Worm (Caenorhabditis elegans) whole organism, young adult: ENCODE results near the gene znf-593.

ENCODE experiments used
- D2030.7 ChIP-seq: fragments of 200-800 bp; sonication (Bioruptor generic); IDR thresholded peaks from 2 replicates; pipeline ENCODE4 v1.3.6; 2022; ENCODE audit warnings: missing genetic modification reagents, missing genetic modification characterization, missing compliant biosample characterization
- F22D6.2 ChIP-seq: sonication (generic microtip); optimal IDR thresholded peaks from 2 replicates; lab custom pipeline; 2016; ENCODE audit warnings: mild to moderate bottlenecking, missing genetic modification characterization, missing compliant biosample characterization
- F37B4.10 ChIP-seq: fragments of 200-800 bp; sonication (Bioruptor generic); IDR thresholded peaks from 2 replicates; pipeline ENCODE4 v1.3.6; 2022; ENCODE audit warnings: missing genetic modification characterization, missing compliant biosample characterization
- F49E8.2 ChIP-seq: sonication (generic microtip); optimal IDR thresholded peaks from 3 replicates; lab custom pipeline; 2017; ENCODE audit warnings: missing genetic modification characterization, mild to moderate bottlenecking, missing compliant biosample characterization, antibody characterized with exemption, moderate library complexity; ENCODE audit not compliant: insufficient read depth
- F55B11.4 ChIP-seq: sonication (generic microtip); optimal IDR thresholded peaks from 2 replicates; lab custom pipeline; 2016; ENCODE audit warnings: missing compliant biosample characterization, missing genetic modification characterization, borderline replicate concordance; ENCODE audit not compliant: insufficient read depth
- Y53F4B.3 ChIP-seq: fragments of 200-800 bp; sonication (Bioruptor generic); IDR thresholded peaks from 2 replicates; pipeline ENCODE4 v1.3.6; 2022; ENCODE audit warnings: missing genetic modification reagents, missing genetic modification characterization, missing compliant biosample characterization
- Y67H2A.10 ChIP-seq: fragments of 200-800 bp; sonication (Bioruptor generic); conservative IDR thresholded peaks from 2 replicates; pipeline ENCODE4 v1.3.6; 2022; ENCODE audit warnings: missing genetic modification reagents, missing genetic modification characterization, missing compliant biosample characterization
- akir-1 ChIP-seq: fragments of 200-800 bp; sonication (Bioruptor generic); optimal IDR thresholded peaks from 2 replicates; lab custom pipeline; 2018; ENCODE audit warnings: mild to moderate bottlenecking, missing genetic modification characterization, moderate library complexity, missing compliant biosample characterization
- ama-1 ChIP-seq, 3 experiments: fragments of 150-350 bp in 1 of 3; sonication (generic microtip) in 2 of 3; optimal IDR thresholded peaks; 2 replicates each; lab custom pipeline; 2014 to 2018; ENCODE audit warnings: missing biosample characterization in 2 of 3, missing genetic modification characterization in 2 of 3, missing genetic modification reagents in 2 of 3
- aptf-2 ChIP-seq: fragments of 200-800 bp; sonication (Bioruptor generic); conservative IDR thresholded peaks from 2 replicates; pipeline ENCODE4 v1.3.6; 2022; ENCODE audit warnings: missing genetic modification reagents, missing genetic modification characterization, missing compliant biosample characterization
- atf-7 ChIP-seq: sonication (generic microtip); optimal IDR thresholded peaks from 2 replicates; lab custom pipeline; 2017; ENCODE audit warnings: mild to moderate bottlenecking, missing genetic modification characterization, missing compliant biosample characterization
- athp-1 ChIP-seq: sonication (generic microtip); optimal IDR thresholded peaks from 2 replicates; lab custom pipeline; 2017; ENCODE audit warnings: mild to moderate bottlenecking, missing genetic modification characterization, missing compliant biosample characterization
- attf-6 ChIP-seq: fragments of 200-800 bp; sonication (Bioruptor generic); IDR thresholded peaks from 2 replicates; pipeline ENCODE4 v1.3.6; 2022; ENCODE audit warnings: missing genetic modification reagents, missing genetic modification characterization, missing compliant biosample characterization
- cebp-2 ChIP-seq: fragments of 200-800 bp; sonication (Bioruptor generic); IDR thresholded peaks from 2 replicates; pipeline ENCODE4 v1.3.6; 2022; ENCODE audit warnings: missing genetic modification characterization, missing compliant biosample characterization
- chd-7 ChIP-seq: sonication (generic microtip); optimal IDR thresholded peaks from 2 replicates; lab custom pipeline; 2016; ENCODE audit warnings: mild to moderate bottlenecking, missing genetic modification characterization, moderate library complexity, missing compliant biosample characterization
- dox-1 ChIP-seq: fragments of 200-800 bp; sonication (Bioruptor generic); IDR thresholded peaks from 2 replicates; pipeline ENCODE4 v1.3.6; 2022; ENCODE audit warnings: missing genetic modification reagents, missing genetic modification characterization, missing compliant biosample characterization
- dpl-1 ChIP-seq: fragments of 150-350 bp; optimal IDR thresholded peaks from 2 replicates; lab custom pipeline; 2014; ENCODE audit warnings: missing biosample characterization, missing genetic modification reagents, missing genetic modification characterization
- egl-44 ChIP-seq: fragments of 200-800 bp; sonication (Bioruptor generic); IDR thresholded peaks from 2 replicates; pipeline ENCODE4 v1.3.6; 2022; ENCODE audit warnings: missing genetic modification reagents, missing genetic modification characterization, missing compliant biosample characterization
- egrh-3 ChIP-seq: fragments of 200-800 bp; sonication (Bioruptor generic); IDR thresholded peaks from 2 replicates; pipeline ENCODE4 v1.3.6; 2022; ENCODE audit warnings: missing genetic modification reagents, missing genetic modification characterization, missing compliant biosample characterization
- fkh-3 ChIP-seq: sonication (generic microtip); optimal IDR thresholded peaks from 2 replicates; lab custom pipeline; 2016; ENCODE audit warnings: mild to moderate bottlenecking, missing genetic modification characterization, missing compliant biosample characterization
- gei-17 ChIP-seq: fragments of 200-800 bp; sonication (Bioruptor generic); optimal IDR thresholded peaks from 2 replicates; lab custom pipeline; 2018; ENCODE audit warnings: mild to moderate bottlenecking, missing genetic modification characterization, missing compliant biosample characterization
- lag-1 ChIP-seq: fragments of 200-800 bp; sonication (Bioruptor generic); IDR thresholded peaks from 2 replicates; pipeline ENCODE4 v1.3.6; 2022; ENCODE audit warnings: missing genetic modification reagents, missing genetic modification characterization, missing compliant biosample characterization
- lir-1 ChIP-seq: fragments of 200-800 bp; sonication (Bioruptor generic); conservative IDR thresholded peaks from 2 replicates; pipeline ENCODE4 v1.3.6; 2022; ENCODE audit warnings: missing genetic modification reagents, missing genetic modification characterization, missing compliant biosample characterization
- madf-6 ChIP-seq: fragments of 200-800 bp; sonication (Bioruptor generic); IDR thresholded peaks from 2 replicates; pipeline ENCODE4 v1.3.6; 2022; ENCODE audit warnings: missing genetic modification reagents, missing genetic modification characterization, missing compliant biosample characterization
- madf-8 ChIP-seq: fragments of 200-800 bp; sonication (Bioruptor generic); conservative IDR thresholded peaks from 2 replicates; pipeline ENCODE4 v1.3.6; 2022; ENCODE audit warnings: missing genetic modification reagents, missing genetic modification characterization, missing compliant biosample characterization
- mcd-1 ChIP-seq: fragments of 200-800 bp; sonication (Bioruptor generic); IDR thresholded peaks from 2 replicates; pipeline ENCODE4 v1.3.6; 2022; ENCODE audit warnings: missing genetic modification reagents, missing genetic modification characterization, missing compliant biosample characterization
- mel-28 ChIP-seq: sonication (generic microtip); optimal IDR thresholded peaks from 2 replicates; lab custom pipeline; 2016; ENCODE audit warnings: borderline replicate concordance, mild to moderate bottlenecking, missing genetic modification characterization, missing compliant biosample characterization
- mes-4 ChIP-seq: sonication (generic microtip); optimal IDR thresholded peaks from 2 replicates; lab custom pipeline; 2016; ENCODE audit warnings: missing genotype, missing genetic modification characterization, missing compliant biosample characterization
- nfya-2 ChIP-seq: fragments of 200-800 bp; sonication (Bioruptor generic); IDR thresholded peaks from 2 replicates; pipeline ENCODE4 v1.3.6; 2022; ENCODE audit warnings: missing genetic modification reagents, missing genetic modification characterization, missing compliant biosample characterization
- nhr-90 ChIP-seq: sonication (generic microtip); optimal IDR thresholded peaks from 2 replicates; lab custom pipeline; 2016; ENCODE audit warnings: missing genotype, mild to moderate bottlenecking, missing genetic modification characterization, missing compliant biosample characterization
- pbrm-1 ChIP-seq: fragments of 200-800 bp; sonication (Bioruptor generic); IDR thresholded peaks from 2 replicates; pipeline ENCODE4 v1.3.6; 2022; ENCODE audit warnings: missing genetic modification reagents, missing genetic modification characterization, missing compliant biosample characterization
- pha-4 ChIP-seq: fragments of 150-350 bp; sonication (generic microtip); optimal IDR thresholded peaks from 2 replicates; lab custom pipeline; 2014; ENCODE audit warnings: missing biosample characterization, missing genetic modification reagents, missing genetic modification characterization
- repo-1 ChIP-seq: sonication (generic microtip); optimal IDR thresholded peaks from 2 replicates; lab custom pipeline; 2017; ENCODE audit warnings: mild to moderate bottlenecking, missing genetic modification characterization, missing compliant biosample characterization
- sptf-2 ChIP-seq: fragments of 200-800 bp; sonication (Bioruptor generic); optimal IDR thresholded peaks from 2 replicates; lab custom pipeline; 2018; ENCODE audit warnings: mild to moderate bottlenecking, missing genetic modification characterization, missing compliant biosample characterization
- unc-130 ChIP-seq: sonication (generic microtip); optimal IDR thresholded peaks from 2 replicates; lab custom pipeline; 2016; ENCODE audit warnings: missing genetic modification reagents, missing genetic modification characterization, missing compliant biosample characterization
- zfh-2 ChIP-seq: fragments of 200-800 bp; sonication (Bioruptor generic); conservative IDR thresholded peaks from 2 replicates; pipeline ENCODE4 v1.3.6; 2022; ENCODE audit warnings: missing genetic modification reagents, missing genetic modification characterization, missing compliant biosample characterization
- zim-3 ChIP-seq: sonication (generic microtip); optimal IDR thresholded peaks from 2 replicates; lab custom pipeline; 2017; ENCODE audit warnings: mild to moderate bottlenecking, missing genetic modification characterization, moderate library complexity, missing compliant biosample characterization

Gene znf-593

DNA sequence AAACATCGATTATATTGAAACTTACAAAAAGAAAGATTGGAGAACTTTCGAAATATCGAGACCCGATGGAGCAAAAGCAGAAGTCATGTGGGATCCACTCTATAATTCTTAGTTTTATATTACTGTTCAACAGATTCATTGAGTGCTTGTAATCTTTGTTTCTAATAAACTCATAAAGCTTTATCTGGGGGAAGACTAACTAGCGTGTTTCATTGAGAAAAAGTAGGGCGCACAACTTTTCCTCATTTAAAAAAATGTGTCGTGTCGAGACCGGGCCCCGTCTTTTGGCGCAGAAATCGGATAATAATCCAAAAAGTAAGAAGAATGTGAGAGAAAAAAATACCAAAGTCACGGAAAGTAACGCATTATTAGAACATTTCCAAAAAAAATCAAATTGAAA lies 8.7 kb downstream of the znf-593 start, which contains the start of gene faah-4:
TSS of gene faah-4 (minus strand) at position 101 of the 400 bp plus-strand sequence.
- no peak for TF ChIP-seq mel-28 (tag; lab: Kevin White, UChicago)
- TF ChIP-seq sptf-2 (GFP tag; lab: Kevin White, UChicago), result no peak
- TF ChIP-seq nfya-2 (GFP tag; lab: Robert Waterston, UW), result no peak
- no peak for TF ChIP-seq cebp-2 (GFP tag; lab: Robert Waterston, UW)
- TF ChIP-seq gei-17 (GFP tag; lab: Kevin White, UChicago), result no peak
- no peak for TF ChIP-seq F49E8.2
- no peak for TF ChIP-seq D2030.7 (GFP tag; lab: Robert Waterston, UW)
- TF ChIP-seq lag-1 (GFP tag; lab: Robert Waterston, UW), result no peak
- no peak for TF ChIP-seq lir-1 (GFP tag; lab: Robert Waterston, UW)

DNA sequence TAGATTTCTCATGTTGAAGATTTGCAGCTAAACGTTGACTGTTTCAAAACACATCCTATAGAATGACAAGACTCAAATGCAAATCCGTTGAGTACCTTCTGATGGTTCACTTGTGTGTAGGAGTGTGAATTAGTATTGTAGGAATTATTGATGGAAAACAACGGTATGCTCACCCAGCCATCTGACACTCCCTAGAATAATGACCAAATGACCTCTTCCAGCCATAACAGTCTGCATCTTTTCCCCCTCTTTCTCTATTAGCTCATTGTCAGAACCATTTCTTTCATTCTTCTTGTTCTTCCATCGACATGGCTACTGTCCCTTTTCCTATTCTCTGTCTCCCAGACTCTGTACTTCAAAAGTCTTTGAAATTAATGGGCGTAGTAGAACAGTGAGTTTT lies 9.9 kb downstream of the znf-593 start, which contains the start of gene fbxb-24:
TSS of gene fbxb-24 (plus strand) at position 301 of the 400 bp plus-strand sequence.
- no peak for TF ChIP-seq atf-7
- TF ChIP-seq dox-1 (GFP tag; lab: Robert Waterston, UW), result no peak
- no peak for TF ChIP-seq fkh-3 (tag; lab: Kevin White, UChicago)
- TF ChIP-seq chd-7 (tag; lab: Kevin White, UChicago), result no peak
- no peak for TF ChIP-seq athp-1 (tag; lab: Kevin White, UChicago)
- no peak for TF ChIP-seq ama-1 (optimal IDR thresholded peaks at IDR 0.05; lab: Kevin White, UChicago)
- TF ChIP-seq ama-1 (GFP tag; optimal IDR thresholded peaks at IDR 0.05; lab: Kevin White, UChicago), result no peak
- TF ChIP-seq, all 124 proteins: peak for 0

DNA sequence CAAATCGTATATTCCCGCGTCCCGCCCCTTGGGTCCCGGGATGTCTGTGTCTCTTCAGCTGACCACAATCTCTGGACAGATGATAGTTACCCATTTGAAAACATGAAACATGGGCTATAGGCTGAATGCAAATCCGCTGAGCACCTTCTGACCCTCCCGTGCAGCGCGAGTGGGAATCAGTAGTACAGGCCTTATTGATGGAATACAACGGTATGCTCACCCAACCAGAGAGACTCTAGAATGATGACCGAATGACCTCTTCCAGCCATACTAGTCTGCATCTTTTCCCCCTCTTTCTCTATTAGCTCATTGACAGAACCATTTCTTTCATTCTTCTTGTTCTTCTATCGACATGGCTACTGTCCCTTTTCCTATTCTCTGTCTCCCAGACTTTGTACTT lies 11.3 kb downstream of the znf-593 start, which contains the start of gene sdz-33:
TSS of gene sdz-33 (plus strand) at position 301 of the 400 bp plus-strand sequence.
- TF ChIP-seq atf-7 (no peak), madf-6 (GFP tag; lab: Robert Waterston, UW) (no peak), F22D6.2 (tag; lab: Kevin White, UChicago) (no peak), egl-44 (GFP tag; lab: Robert Waterston, UW) (no peak), dpl-1 (GFP tag; lab: Kevin White, UChicago) (no peak), akir-1 (GFP tag; lab: Kevin White, UChicago) (no peak), nhr-90 (tag; lab: Kevin White, UChicago) (no peak), attf-6 (GFP tag; lab: Robert Waterston, UW) (no peak), mes-4 (tag; lab: Kevin White, UChicago) (no peak), madf-8 (GFP tag; lab: Robert Waterston, UW) (no peak), F55B11.4 (tag; lab: Kevin White, UChicago) (no peak), pha-4 (tag; lab: Kevin White, UChicago) (no peak), fkh-3 (tag; lab: Kevin White, UChicago) (no peak), gei-17 (GFP tag; lab: Kevin White, UChicago) (no peak)

DNA sequence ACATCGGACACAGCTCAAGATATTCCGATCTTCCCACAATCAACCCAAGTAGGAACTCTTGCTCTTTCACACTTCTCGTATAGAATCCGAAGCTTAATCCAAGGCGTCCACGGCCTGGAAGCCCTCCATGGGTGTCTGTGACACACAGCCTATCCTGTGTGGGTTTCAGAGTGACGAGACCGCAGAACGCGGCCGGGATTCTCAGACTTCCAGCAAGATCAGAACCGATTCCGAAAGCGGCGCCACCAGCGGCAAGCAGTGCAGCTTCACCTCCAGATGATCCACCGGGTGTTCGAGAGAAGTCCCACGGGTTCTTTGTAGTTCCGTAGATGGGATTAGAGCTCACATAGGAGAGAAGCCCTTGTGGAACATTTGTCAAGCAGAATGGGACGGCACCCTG lies 15.7 kb downstream of the znf-593 start:
- no peak for TF ChIP-seq F37B4.10 (GFP tag; lab: Robert Waterston, UW)
- no peak for TF ChIP-seq aptf-2 (GFP tag; lab: Robert Waterston, UW)
- no peak for TF ChIP-seq cebp-2 (GFP tag; lab: Robert Waterston, UW)
- no peak for TF ChIP-seq Y67H2A.10
- no peak for TF ChIP-seq repo-1 (tag; lab: Kevin White, UChicago)
- TF ChIP-seq Y53F4B.3 (GFP tag; lab: Robert Waterston, UW), result no peak
- TF ChIP-seq pbrm-1 (GFP tag; lab: Robert Waterston, UW), result no peak
- TF ChIP-seq mcd-1 (GFP tag; lab: Robert Waterston, UW), result 0 out of 2 replicates have a peak, but pooled peaks have one; percentile 14
- no peak for TF ChIP-seq unc-130 (GFP tag; lab: Kevin White, UChicago)
- TF ChIP-seq fkh-3 (tag; lab: Kevin White, UChicago), result no peak
- peak; percentile 71 for TF ChIP-seq zfh-2 (GFP tag; lab: Robert Waterston, UW)
- peak; percentile 43; the same call in 1 of the 2 replicates for TF ChIP-seq egrh-3 (GFP tag; lab: Robert Waterston, UW)
- TF ChIP-seq zim-3 (tag; lab: Kevin White, UChicago), result no peak
- TF ChIP-seq, all 124 proteins: peak for 3
